Fruit fly (Drosophila melanogaster): ENCODE results near the gene CG32487.

Gene CG32487

DNA sequence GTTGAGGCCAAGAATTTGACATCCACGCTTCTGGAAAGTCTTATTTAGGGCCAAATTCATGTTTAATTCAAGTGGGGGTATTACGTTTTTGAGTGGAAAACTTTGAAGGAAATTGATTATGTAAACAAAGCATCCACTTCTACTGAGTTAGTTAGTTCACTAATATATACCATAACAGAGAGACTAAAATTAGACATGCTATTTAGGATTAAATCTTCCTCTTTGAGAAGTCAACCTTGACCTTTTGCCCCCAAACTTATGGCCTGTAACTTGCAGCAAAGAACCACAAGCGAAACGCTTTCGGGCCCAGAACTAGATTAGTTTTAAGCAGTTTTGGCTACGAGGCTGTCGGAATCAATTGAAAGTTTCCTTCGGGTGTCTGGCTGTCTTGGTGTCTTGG is at the start of gene CG32487:
Gene CG32487, minus strand, starts transcription at position 101 of the 400 bp plus-strand sequence.
- TF ChIP-seq CG8478 (optimal IDR thresholded peaks at IDR 0.05) (no peak), psq (optimal IDR thresholded peaks at IDR 0.05) (no peak), usp (GFP tag; optimal IDR thresholded peaks at IDR 0.05) (no peak), pan (optimal IDR thresholded peaks at IDR 0.05) (no peak), Dll (optimal IDR thresholded peaks at IDR 0.05) (no peak), EcR (GFP tag; optimal IDR thresholded peaks at IDR 0.05) (no peak)

DNA sequence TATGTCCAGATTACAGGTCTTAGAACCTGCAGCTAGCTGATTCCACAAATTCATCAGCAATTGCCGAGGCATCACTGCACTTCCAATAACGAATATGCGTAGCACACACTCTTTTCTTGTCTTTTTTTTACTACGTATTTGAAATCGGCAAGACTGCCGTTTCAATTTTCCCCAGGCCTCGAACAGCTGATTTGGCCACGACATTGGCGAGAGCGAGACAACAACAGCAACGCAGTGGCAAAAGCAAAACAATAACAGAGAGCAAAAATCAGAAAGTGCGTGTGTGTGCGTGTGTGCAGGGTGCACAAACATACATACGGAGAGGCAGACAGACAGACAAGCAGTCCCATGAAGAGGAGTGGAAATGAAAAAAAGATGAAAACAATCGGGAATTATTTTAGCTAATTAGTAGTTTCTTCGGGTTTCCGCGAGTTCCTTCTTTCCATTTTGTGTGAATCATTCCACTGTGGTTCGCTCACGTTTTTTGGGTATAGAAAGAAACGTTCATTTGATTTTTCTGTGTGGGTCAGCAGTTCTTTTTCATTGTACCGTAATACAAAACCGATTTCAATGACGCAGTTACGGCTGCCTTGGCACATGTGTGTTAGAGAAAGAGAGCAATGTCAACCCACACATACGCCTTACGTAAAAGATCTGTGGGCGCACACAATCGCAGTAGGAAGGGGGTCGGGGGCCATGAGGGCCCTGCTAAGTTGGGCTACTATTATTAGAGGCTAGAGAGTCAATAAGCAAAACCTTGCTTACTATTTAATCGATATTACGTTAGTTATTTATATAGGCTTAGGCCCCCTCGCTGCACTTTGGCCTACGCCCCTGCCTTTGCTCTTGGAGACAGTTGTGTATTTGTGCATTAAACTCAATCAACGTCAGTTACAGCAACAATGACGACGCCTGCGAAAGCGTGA is 43.3 kb upstream of the CG32487 start:
- TF ChIP-seq CG8478 (optimal IDR thresholded peaks at IDR 0.05) (peak; percentile 7), psq (optimal IDR thresholded peaks at IDR 0.05) (no peak)

DNA sequence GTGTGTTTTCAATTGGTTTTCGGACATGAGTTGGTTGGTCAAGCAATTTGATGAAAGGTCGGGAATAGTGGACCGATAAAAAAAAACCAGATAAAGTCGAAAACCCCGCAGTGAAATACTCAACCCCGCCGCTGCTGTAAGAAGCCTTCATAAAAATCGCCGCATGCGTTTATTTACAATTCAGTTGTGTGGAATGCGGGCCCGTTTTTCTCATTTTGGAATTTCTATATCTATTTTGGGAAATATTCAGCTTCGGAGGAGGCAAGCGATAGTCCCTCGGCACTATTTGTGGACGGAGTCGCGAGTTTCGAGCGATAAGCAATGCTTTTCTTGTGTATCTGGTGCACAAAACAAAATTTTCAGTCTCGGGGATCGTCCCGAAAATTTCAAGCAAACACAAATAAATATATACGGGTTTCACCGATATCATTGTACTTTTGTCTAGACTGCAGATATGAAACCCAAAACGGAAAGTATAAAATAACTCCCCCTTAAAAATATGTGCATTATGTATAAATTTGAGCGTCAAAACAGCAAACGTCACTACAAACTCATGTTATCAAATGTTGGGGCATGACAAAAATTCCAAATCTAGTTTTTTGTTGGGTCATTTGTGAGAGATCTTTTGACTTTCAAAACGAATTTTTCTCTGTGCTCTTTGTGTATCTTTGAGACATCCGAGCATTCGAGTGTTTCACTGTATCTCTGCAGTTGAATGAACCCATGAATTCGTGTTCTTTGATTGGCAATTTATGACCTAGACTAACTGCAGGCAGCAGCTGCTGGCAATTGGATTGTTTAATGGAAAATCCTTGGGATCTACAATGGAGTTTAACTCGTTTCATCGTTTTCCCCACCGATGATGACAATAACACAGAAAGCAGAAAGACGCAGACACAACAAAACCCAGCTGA is 42.2 kb upstream of the CG32487 start:
- no peak for TF ChIP-seq Dll (optimal IDR thresholded peaks at IDR 0.05)
- TF ChIP-seq EcR (GFP tag; optimal IDR thresholded peaks at IDR 0.05): peak in 1 of 2 experiments; percentile 57

DNA sequence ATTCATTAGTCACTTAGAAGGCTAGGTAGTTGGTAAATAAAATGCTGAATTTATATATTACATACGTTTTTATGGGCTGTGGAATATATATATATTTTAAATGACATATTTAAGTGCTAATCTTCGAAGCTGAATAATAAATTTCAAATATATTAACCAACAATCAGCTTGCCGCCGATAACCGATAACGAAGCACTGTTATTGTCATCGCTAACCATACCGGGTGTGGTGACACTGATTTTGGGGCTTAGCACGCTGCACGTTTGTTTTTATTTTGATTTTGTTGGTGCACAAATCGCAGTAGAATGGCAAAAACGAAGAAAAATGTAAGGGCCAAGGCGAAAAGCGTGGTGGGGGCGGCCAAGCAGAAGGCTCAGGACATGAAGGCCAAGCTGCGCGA is 37.8 kb upstream of the CG32487 start, which contains the start of gene CG16753:
Gene CG16753, plus strand, starts transcription at position 229 of the 400 bp plus-strand sequence.
- TF ChIP-seq pan (optimal IDR thresholded peaks at IDR 0.05): no peak
- no peak for TF ChIP-seq usp (GFP tag; optimal IDR thresholded peaks at IDR 0.05)
- no peak for TF ChIP-seq psq (optimal IDR thresholded peaks at IDR 0.05)
- no peak for TF ChIP-seq CG8478 (optimal IDR thresholded peaks at IDR 0.05)
- TF ChIP-seq Dll (optimal IDR thresholded peaks at IDR 0.05): no peak
- no peak for TF ChIP-seq EcR (GFP tag; optimal IDR thresholded peaks at IDR 0.05)

DNA sequence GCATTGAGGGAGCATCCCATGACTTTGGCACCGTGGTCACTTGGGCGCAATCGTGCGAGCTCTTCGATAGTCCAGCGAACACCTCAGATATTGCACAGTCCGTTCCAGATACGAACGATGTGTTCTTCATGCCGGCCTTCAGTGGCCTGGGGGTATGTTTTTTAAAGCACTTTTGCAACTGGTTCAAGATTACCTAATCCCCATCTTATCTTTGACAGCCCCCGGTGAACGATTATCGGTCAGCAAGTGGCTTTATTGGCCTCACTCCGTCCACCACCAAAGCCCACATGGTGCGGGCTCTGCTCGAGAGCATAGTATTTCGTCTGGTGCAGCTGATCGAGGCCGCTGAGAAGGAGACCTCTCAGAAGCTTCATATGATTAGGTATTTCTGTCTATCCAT is 37.0 kb upstream of the CG32487 start:
- TF ChIP-seq pan (optimal IDR thresholded peaks at IDR 0.05) (no peak), psq (optimal IDR thresholded peaks at IDR 0.05) (no peak), CG8478 (optimal IDR thresholded peaks at IDR 0.05) (no peak)

DNA sequence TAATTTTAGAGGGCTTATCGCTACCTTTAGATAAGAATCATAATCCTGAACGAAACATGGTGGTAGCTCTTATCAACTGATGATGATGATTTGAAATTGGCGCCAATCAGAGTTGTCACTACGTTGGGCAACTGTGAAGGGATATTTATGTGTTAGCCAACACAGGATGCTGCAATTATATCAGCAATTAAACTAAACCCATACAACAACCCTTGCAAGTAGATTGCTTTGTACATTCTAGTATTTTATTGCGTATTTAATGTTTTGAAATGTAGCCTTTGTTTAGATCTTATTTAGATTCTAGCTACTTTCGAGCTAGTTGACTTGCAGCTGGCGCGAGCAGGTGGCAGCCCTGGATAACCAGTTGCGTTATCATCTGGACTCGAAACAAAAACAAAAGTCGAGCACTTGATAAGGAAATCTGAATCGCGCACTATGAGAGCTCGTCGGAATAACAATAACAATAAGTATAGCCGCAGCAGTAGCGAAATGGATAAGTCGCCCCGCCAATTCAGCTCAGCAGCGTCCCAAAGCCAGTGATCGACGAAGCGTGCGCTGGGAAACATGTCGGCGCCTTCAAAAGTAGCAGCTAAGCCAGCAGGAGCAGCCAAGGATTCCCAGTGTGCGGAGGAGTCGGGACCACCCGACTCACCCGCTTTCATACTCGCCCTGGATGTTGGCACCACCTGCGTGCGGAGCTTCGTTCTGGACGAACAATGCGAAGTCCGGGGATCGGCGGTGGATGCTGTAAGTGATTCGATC is 35.2 kb upstream of the CG32487 start, which contains the start of gene CG1271:
Gene CG1271, plus strand, starts transcription at position 405 of the 762 bp plus-strand sequence.
- TF ChIP-seq Dll (optimal IDR thresholded peaks at IDR 0.05): no peak
- no peak for TF ChIP-seq pan (optimal IDR thresholded peaks at IDR 0.05)
- no peak for TF ChIP-seq psq (optimal IDR thresholded peaks at IDR 0.05)
- no peak for TF ChIP-seq CG8478 (optimal IDR thresholded peaks at IDR 0.05)
- TF ChIP-seq usp (GFP tag; optimal IDR thresholded peaks at IDR 0.05): no peak
- TF ChIP-seq EcR (GFP tag; optimal IDR thresholded peaks at IDR 0.05): no peak

DNA sequence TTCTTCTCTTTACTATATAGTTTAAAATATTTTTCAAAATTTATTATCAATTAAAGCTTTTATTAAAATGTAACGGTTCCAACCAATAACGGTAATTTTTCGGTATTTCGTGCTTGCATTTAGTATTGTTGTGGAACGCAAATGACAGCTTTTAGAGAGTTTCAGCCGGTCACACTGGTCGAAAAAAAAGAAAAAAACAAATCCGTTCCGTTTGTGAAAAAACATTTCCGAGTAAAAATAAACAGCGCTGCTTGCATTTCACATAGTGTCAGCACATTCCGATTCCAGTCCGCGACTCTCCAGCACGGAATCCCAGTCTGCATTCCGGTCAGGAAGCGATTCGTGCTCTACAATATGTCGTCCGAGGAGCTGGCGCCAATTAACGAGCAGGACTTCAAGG is 33.1 kb upstream of the CG32487 start, which contains the start of gene CG32485:
Gene CG32485, plus strand, starts transcription at position 139 of the 400 bp plus-strand sequence.
- no peak for TF ChIP-seq psq (optimal IDR thresholded peaks at IDR 0.05)
- no peak for TF ChIP-seq Dll (optimal IDR thresholded peaks at IDR 0.05)
- TF ChIP-seq usp (GFP tag; optimal IDR thresholded peaks at IDR 0.05): no peak
- TF ChIP-seq CG8478 (optimal IDR thresholded peaks at IDR 0.05): no peak
- TF ChIP-seq EcR (GFP tag; optimal IDR thresholded peaks at IDR 0.05): no peak
- no peak for TF ChIP-seq pan (optimal IDR thresholded peaks at IDR 0.05)

DNA sequence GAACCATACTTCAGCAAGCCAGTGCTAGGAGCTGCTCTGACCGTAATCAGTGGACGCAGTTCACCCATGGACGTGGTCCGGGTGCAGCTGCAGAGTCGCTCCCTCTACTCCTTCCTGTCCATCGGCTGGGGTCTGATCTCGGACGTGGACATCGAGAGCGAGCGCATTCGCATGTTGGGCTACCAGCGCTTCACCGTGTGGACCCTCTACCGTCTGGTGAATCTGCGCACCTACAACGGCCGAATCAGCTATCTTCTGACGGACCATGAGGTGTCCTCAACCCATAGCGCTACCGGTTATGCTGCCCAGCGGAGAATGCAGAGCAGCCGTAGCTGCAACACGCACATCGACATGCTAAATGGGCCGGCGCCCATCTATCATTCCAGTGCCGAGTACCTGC is 31.6 kb upstream of the CG32487 start:
- no peak for TF ChIP-seq pan (optimal IDR thresholded peaks at IDR 0.05)

DNA sequence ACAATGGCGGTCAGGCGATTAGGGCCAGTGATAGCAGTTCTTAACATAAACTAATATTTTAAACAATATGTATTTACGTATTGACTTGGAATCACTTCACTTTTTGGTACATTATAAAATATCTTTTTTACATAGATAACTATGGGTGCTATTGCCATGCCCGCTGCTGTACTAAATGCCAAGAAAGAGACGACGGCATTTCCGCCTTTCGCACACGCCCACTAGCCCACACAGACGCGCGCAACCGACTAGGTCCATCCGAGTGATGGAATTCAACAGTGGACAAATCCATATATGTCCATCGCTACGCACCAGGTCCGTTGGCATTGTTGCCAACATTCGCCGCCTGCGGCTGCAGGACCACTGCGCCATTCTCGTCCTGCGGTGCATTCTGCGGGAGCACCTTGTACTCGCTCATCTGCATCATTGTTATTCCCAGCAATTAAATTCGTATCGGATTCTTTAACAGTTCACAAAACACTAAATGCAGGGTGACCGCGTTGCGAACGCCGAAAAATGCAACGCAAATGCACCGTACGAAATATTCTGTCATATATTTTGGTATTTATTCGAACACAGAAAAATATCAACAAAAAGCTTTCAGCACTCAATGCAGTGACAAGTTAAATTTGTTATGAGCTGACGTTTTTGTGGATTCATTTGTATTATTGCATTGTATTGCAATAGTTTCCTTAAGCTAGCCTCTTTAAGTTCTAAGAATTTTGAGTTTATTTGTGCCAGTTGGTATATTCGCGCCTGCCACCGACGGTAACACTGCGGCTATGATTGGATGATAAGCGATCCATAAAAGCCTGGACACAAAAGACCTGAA is 29.5 kb upstream of the CG32487 start, which contains the start of the genes scramb2 and Sk2:
Gene scramb2, minus strand, starts transcription at position 488 of the 832 bp plus-strand sequence.
Gene Sk2, plus strand, starts transcription at position 763 of the 832 bp plus-strand sequence.
- peak; percentile 52 for TF ChIP-seq Dll (optimal IDR thresholded peaks at IDR 0.05)
- TF ChIP-seq usp (GFP tag; optimal IDR thresholded peaks at IDR 0.05): no peak

DNA sequence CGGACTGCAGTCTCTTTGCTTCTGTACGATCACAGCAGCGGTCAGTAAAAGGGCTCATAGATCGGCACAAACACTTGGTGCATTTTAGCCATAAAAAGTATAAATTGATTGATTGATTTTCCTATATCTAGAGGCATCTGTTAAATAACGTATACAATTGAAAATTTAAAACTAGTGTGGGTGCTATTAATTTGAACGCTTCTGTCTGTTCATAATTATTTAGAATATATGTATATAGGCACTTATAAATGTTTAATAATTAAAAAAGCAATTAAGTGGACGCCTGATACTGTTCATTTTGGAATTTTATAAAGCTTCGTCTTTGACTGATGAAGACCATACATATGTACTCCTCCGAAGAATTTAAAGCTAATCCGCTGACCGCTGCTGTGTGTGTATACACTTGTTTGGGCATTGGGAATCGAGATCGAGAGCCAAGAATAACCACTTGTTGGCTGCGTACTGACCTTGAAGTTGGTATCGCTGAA is 28.2 kb upstream of the CG32487 start:
- no peak for TF ChIP-seq EcR (GFP tag; optimal IDR thresholded peaks at IDR 0.05)
- TF ChIP-seq usp (GFP tag; optimal IDR thresholded peaks at IDR 0.05): no peak
- TF ChIP-seq Dll (optimal IDR thresholded peaks at IDR 0.05): no peak
- no peak for TF ChIP-seq CG8478 (optimal IDR thresholded peaks at IDR 0.05)
- TF ChIP-seq psq (optimal IDR thresholded peaks at IDR 0.05): no peak
- no peak for TF ChIP-seq pan (optimal IDR thresholded peaks at IDR 0.05)
